Fruit fly (Drosophila melanogaster) whole organism, embryonic: ENCODE results near the gene CG5171.
A peak's percentile ranks its signal among the peaks of the same experiment; 100 is the strongest.

ENCODE experiments used
- Atf6 ChIP-seq: fragments of 200-800 bp; sonication (Bioruptor generic); IDR thresholded peaks from 2 replicates; pipeline ENCODE4 v1.3.6; 2022; ENCODE audit warnings: missing biosample characterization, missing genetic modification characterization
- Bgb ChIP-seq: fragments of 200-800 bp; sonication (Bioruptor generic); IDR thresholded peaks from 2 replicates; pipeline ENCODE4 v1.3.6; 2022; ENCODE audit warnings: missing biosample characterization, missing genetic modification characterization; ENCODE audit not compliant: partially characterized antibody
- CG10209 ChIP-seq: fragments of 200-800 bp; sonication (Bioruptor generic); optimal IDR thresholded peaks from 3 replicates; lab custom pipeline; 2017; ENCODE audit warnings: missing biosample characterization, mild to moderate bottlenecking, missing genetic modification characterization, missing genetic modification reagents
- CG10462 ChIP-seq: fragments of 200-800 bp; sonication (Bioruptor generic); optimal IDR thresholded peaks from 2 replicates; lab custom pipeline; 2016; ENCODE audit warnings: missing biosample characterization, missing genetic modification characterization
- CG17612 ChIP-seq: fragments of 200-800 bp; sonication (Bioruptor generic); IDR thresholded peaks from 2 replicates; pipeline ENCODE4 v1.3.6; 2022; ENCODE audit warnings: missing biosample characterization, missing genetic modification characterization
- CG18262 ChIP-seq: fragments of 200-800 bp; optimal IDR thresholded peaks from 3 replicates; lab custom pipeline; 2019; ENCODE audit warnings: missing biosample characterization, mild to moderate bottlenecking, missing genetic modification characterization, moderate library complexity
- CG18599 ChIP-seq: fragments of 200-800 bp; sonication (Bioruptor generic); optimal IDR thresholded peaks from 3 replicates; lab custom pipeline; 2017; ENCODE audit warnings: missing biosample characterization, missing genetic modification characterization, mild to moderate bottlenecking, moderate library complexity, missing genetic modification reagents
- CG2678 ChIP-seq: fragments of 200-800 bp; sonication (Bioruptor generic); optimal IDR thresholded peaks from 3 replicates; lab custom pipeline; 2019; ENCODE audit warnings: missing biosample characterization, mild to moderate bottlenecking, missing genetic modification characterization, moderate library complexity
- CG30431 ChIP-seq: fragments of 200-800 bp; sonication (Bioruptor generic); optimal IDR thresholded peaks from 2 replicates; lab custom pipeline; 2017; ENCODE audit warnings: missing biosample characterization, missing genetic modification characterization
- CG34224 ChIP-seq: fragments of 200-800 bp; sonication (Bioruptor generic); IDR thresholded peaks from 3 replicates; pipeline ENCODE4 v1.3.6; 2022; ENCODE audit warnings: missing biosample characterization, missing genetic modification characterization; ENCODE audit not compliant: partially characterized antibody
- CG4328 ChIP-seq: fragments of 200-800 bp; sonication (Bioruptor generic); optimal IDR thresholded peaks from 3 replicates; lab custom pipeline; 2017; ENCODE audit warnings: missing biosample characterization, missing genetic modification reagents, missing genetic modification characterization
- CG43689 ChIP-seq: fragments of 200-800 bp; sonication (Bioruptor generic); IDR thresholded peaks from 2 replicates; pipeline ENCODE4 v1.3.6; 2022; ENCODE audit warnings: missing biosample characterization, missing genetic modification characterization
- CG7963 ChIP-seq: fragments of 200-800 bp; sonication (Bioruptor generic); IDR thresholded peaks from 3 replicates; pipeline ENCODE4 v1.3.6; 2022; ENCODE audit warnings: missing biosample characterization, missing genetic modification characterization; ENCODE audit not compliant: partially characterized antibody
- CG8290 ChIP-seq, 3 experiments: fragments of 200-800 bp; sonication (Bioruptor generic); optimal IDR thresholded peaks; 2 replicates each; lab custom pipeline; 2016 to 2019; ENCODE audit warnings: missing biosample characterization in 3 of 3, missing genetic modification characterization in 3 of 3, mild to moderate bottlenecking in 2 of 3, moderate library complexity in 1 of 3
- Dip2 ChIP-seq: fragments of 200-800 bp; sonication (Bioruptor generic); IDR thresholded peaks from 2 replicates; pipeline ENCODE4 v1.3.6; 2022; ENCODE audit warnings: missing biosample characterization, missing genetic modification characterization
- Fer2 ChIP-seq: fragments of 200-800 bp; sonication (Bioruptor generic); optimal IDR thresholded peaks from 2 replicates; lab custom pipeline; 2018; ENCODE audit warnings: missing biosample characterization, mild to moderate bottlenecking, missing genetic modification characterization, moderate library complexity
- Hand ChIP-seq: fragments of 200-800 bp; sonication (Bioruptor generic); optimal IDR thresholded peaks from 2 replicates; lab custom pipeline; 2017; ENCODE audit warnings: mild to moderate bottlenecking, missing biosample characterization, missing genetic modification reagents, missing genetic modification characterization
- Hmr ChIP-seq: fragments of 200-800 bp; sonication (Bioruptor generic); optimal IDR thresholded peaks from 3 replicates; lab custom pipeline; 2017; ENCODE audit warnings: mild to moderate bottlenecking, missing biosample characterization, missing genetic modification reagents, missing genetic modification characterization
- Kr ChIP-seq: fragments of 200-800 bp; sonication (Bioruptor generic); optimal IDR thresholded peaks from 2 replicates; lab custom pipeline; 2017; ENCODE audit warnings: missing biosample characterization, mild to moderate bottlenecking, missing genetic modification characterization
- Mes4 ChIP-seq: fragments of 200-800 bp; sonication (Bioruptor generic); optimal IDR thresholded peaks from 2 replicates; lab custom pipeline; 2016; ENCODE audit warnings: missing biosample characterization, missing genetic modification characterization
- Stat92E ChIP-seq, 3 experiments: fragments of >200 bp in 2 of 3; fragments of 200-800 bp in 1 of 3; sonication (Bioruptor generic) in 1 of 3; optimal IDR thresholded peaks; 2 replicates each; lab custom pipeline; 2017 to 2019; ENCODE audit warnings: missing biosample characterization in 3 of 3, missing genetic modification characterization in 3 of 3, mild to moderate bottlenecking in 1 of 3, moderate library complexity in 1 of 3
- Usf ChIP-seq: fragments of 200-800 bp; sonication (Bioruptor generic); optimal IDR thresholded peaks from 2 replicates; lab custom pipeline; 2017; ENCODE audit warnings: missing genotype, missing biosample characterization, missing genetic modification characterization
- Vsx1 ChIP-seq: fragments of 200-800 bp; sonication (Bioruptor generic); optimal IDR thresholded peaks from 2 replicates; lab custom pipeline; 2017; ENCODE audit warnings: missing biosample characterization, mild to moderate bottlenecking, missing genetic modification characterization, missing genetic modification reagents
- bbx ChIP-seq: fragments of 200-800 bp; sonication (Bioruptor generic); IDR thresholded peaks from 2 replicates; pipeline ENCODE4 v1.3.6; 2022; ENCODE audit warnings: missing biosample characterization, missing genetic modification characterization; ENCODE audit not compliant: partially characterized antibody
- cad ChIP-seq: fragments of >200 bp; optimal IDR thresholded peaks from 2 replicates; lab custom pipeline; 2017; ENCODE audit warnings: missing biosample characterization, missing genetic modification characterization
- chinmo ChIP-seq: fragments of 200-800 bp; sonication (Bioruptor generic); IDR thresholded peaks from 4 replicates; pipeline ENCODE4 v1.3.6; 2022; ENCODE audit warnings: missing biosample characterization, missing genetic modification characterization; ENCODE audit not compliant: partially characterized antibody
- dimm ChIP-seq: fragments of 200-800 bp; sonication (Bioruptor generic); IDR thresholded peaks from 2 replicates; pipeline ENCODE4 v1.3.6; 2022; ENCODE audit warnings: missing biosample characterization, missing genetic modification characterization
- ftz-f1 ChIP-seq: fragments of 200-800 bp; sonication (Bioruptor generic); optimal IDR thresholded peaks from 2 replicates; lab custom pipeline; 2016; ENCODE audit warnings: missing biosample characterization, missing genetic modification characterization
- gce ChIP-seq: fragments of 200-800 bp; sonication (Bioruptor generic); IDR thresholded peaks from 3 replicates; pipeline ENCODE4 v1.3.6; 2022; ENCODE audit warnings: missing biosample characterization, missing genetic modification characterization
- gcm2 ChIP-seq: fragments of 200-800 bp; sonication (Bioruptor generic); optimal IDR thresholded peaks from 2 replicates; lab custom pipeline; 2016; ENCODE audit warnings: missing biosample characterization, missing genetic modification characterization
- grn ChIP-seq: fragments of 200-800 bp; sonication (Bioruptor generic); optimal IDR thresholded peaks from 3 replicates; lab custom pipeline; 2017; ENCODE audit warnings: missing biosample characterization, missing genetic modification characterization
- gsb-n ChIP-seq: fragments of 200-800 bp; sonication (Bioruptor generic); optimal IDR thresholded peaks from 3 replicates; lab custom pipeline; 2018; ENCODE audit warnings: missing biosample characterization, mild to moderate bottlenecking, missing genetic modification characterization
- hkb ChIP-seq, 2 experiments: fragments of 200-800 bp in 1 of 2; fragments of >200 bp in 1 of 2; sonication (Bioruptor generic) in 1 of 2; IDR thresholded peaks in 1 of 2; optimal IDR thresholded peaks in 1 of 2; 2 replicates each; pipeline versions ENCODE4 v1.3.6 to Lab custom; 2017 to 2022; ENCODE audit warnings: missing biosample characterization in 1 of 2, missing genetic modification characterization in 1 of 2
- nmo ChIP-seq: fragments of 200-800 bp; sonication (Bioruptor generic); optimal IDR thresholded peaks from 2 replicates; lab custom pipeline; 2018; ENCODE audit warnings: missing biosample characterization, mild to moderate bottlenecking, missing genetic modification characterization, moderate library complexity
- onecut ChIP-seq: fragments of 200-800 bp; sonication (Bioruptor generic); IDR thresholded peaks from 2 replicates; pipeline ENCODE4 v1.3.6; 2022; ENCODE audit warnings: missing biosample characterization, missing genetic modification characterization
- pzg ChIP-seq: fragments of 200-800 bp; sonication (Bioruptor generic); optimal IDR thresholded peaks from 3 replicates; lab custom pipeline; 2018; ENCODE audit warnings: missing biosample characterization, mild to moderate bottlenecking, missing genetic modification characterization, moderate library complexity
- rib ChIP-seq: fragments of 200-800 bp; sonication (Bioruptor generic); IDR thresholded peaks from 2 replicates; pipeline ENCODE4 v1.3.6; 2022; ENCODE audit warnings: missing biosample characterization, missing genetic modification characterization
- run ChIP-seq: fragments of 200-800 bp; sonication (Bioruptor generic); optimal IDR thresholded peaks from 3 replicates; lab custom pipeline; 2018; ENCODE audit warnings: missing biosample characterization, mild to moderate bottlenecking, missing genetic modification characterization
- schlank ChIP-seq: fragments of 200-800 bp; sonication (Bioruptor generic); optimal IDR thresholded peaks from 2 replicates; lab custom pipeline; 2018; ENCODE audit warnings: missing biosample characterization, mild to moderate bottlenecking, missing genetic modification characterization
- sd ChIP-seq: fragments of 200-800 bp; sonication (Bioruptor generic); optimal IDR thresholded peaks from 3 replicates; lab custom pipeline; 2018; ENCODE audit warnings: missing biosample characterization, mild to moderate bottlenecking, missing genetic modification characterization, moderate library complexity
- sim ChIP-seq: fragments of 200-800 bp; sonication (Bioruptor generic); IDR thresholded peaks from 2 replicates; pipeline ENCODE4 v1.3.6; 2022; ENCODE audit warnings: missing biosample characterization, missing genetic modification characterization
- ssp ChIP-seq: fragments of 200-800 bp; sonication (Bioruptor generic); IDR thresholded peaks from 2 replicates; pipeline ENCODE4 v1.3.6; 2022; ENCODE audit warnings: missing biosample characterization, missing genetic modification characterization
- stc ChIP-seq: fragments of 200-800 bp; sonication (Bioruptor generic); IDR thresholded peaks from 2 replicates; pipeline ENCODE4 v1.3.6; 2022; ENCODE audit warnings: missing biosample characterization, missing genetic modification characterization
- trh ChIP-seq: fragments of 200-800 bp; sonication (Bioruptor generic); optimal IDR thresholded peaks from 2 replicates; lab custom pipeline; 2016; ENCODE audit warnings: missing biosample characterization, missing genetic modification characterization
- twi ChIP-seq: fragments of 200-800 bp; optimal IDR thresholded peaks from 2 replicates; lab custom pipeline; 2019; ENCODE audit warnings: missing biosample characterization, mild to moderate bottlenecking, missing genetic modification characterization, moderate library complexity
- unpg ChIP-seq: fragments of 200-800 bp; sonication (Bioruptor generic); optimal IDR thresholded peaks from 3 replicates; lab custom pipeline; 2018; ENCODE audit warnings: missing biosample characterization, mild to moderate bottlenecking, missing genetic modification characterization, moderate library complexity
- zfh1 ChIP-seq: fragments of 200-800 bp; sonication (Bioruptor generic); IDR thresholded peaks from 3 replicates; pipeline ENCODE4 v1.3.6; 2022; ENCODE audit warnings: missing biosample characterization, missing genetic modification characterization

Gene CG5171

dm6 chr2L:7436492-7437324 is 35.6 kb downstream of the CG5171 start (continued):
- TF ChIP-seq onecut: peak; percentile 55
- TF ChIP-seq CG4328 (GFP tag; lab: Kevin White, UChicago): peak; percentile 72
- peak; percentile 71 for TF ChIP-seq gcm2
- no peak for TF ChIP-seq hkb (optimal IDR thresholded peaks at IDR 0.05; lab: Kevin White, UChicago)
- peak; percentile 78 for TF ChIP-seq hkb (GFP tag; IDR thresholded peaks at IDR 0.05; lab: Robert Waterston, UW)
- TF ChIP-seq sd (tag; lab: Kevin White, UChicago): peak; percentile 56
- TF ChIP-seq Hmr (GFP tag; lab: Kevin White, UChicago): peak; percentile 89
- peak; percentile 57 for TF ChIP-seq trh (GFP tag; lab: Kevin White, UChicago)
- peak; percentile 52 for TF ChIP-seq Mes4
- peak; percentile 79 for TF ChIP-seq CG18599
- peak; percentile 4 for TF ChIP-seq gsb-n (tag; lab: Kevin White, UChicago)
- peak; percentile 80 for TF ChIP-seq CG43689 (GFP tag; lab: Robert Waterston, UW)
- TF ChIP-seq twi (tag; lab: Kevin White, UChicago): no peak
- no peak for TF ChIP-seq nmo (GFP tag; lab: Kevin White, UChicago)
- TF ChIP-seq cad: no peak

- peak; percentile 44; the same call in 1 of the 2 replicates for TF ChIP-seq rib (GFP tag; lab: Robert Waterston, UW)
- TF ChIP-seq Hand: no peak
- TF ChIP-seq pzg: no peak
- no peak for TF ChIP-seq CG18262
- no peak for TF ChIP-seq ssp (GFP tag; lab: Robert Waterston, UW)
- no peak for TF ChIP-seq dimm (GFP tag; lab: Robert Waterston, UW)
- no peak for TF ChIP-seq sim
- TF ChIP-seq schlank (tag; lab: Kevin White, UChicago): no peak
- no peak for TF ChIP-seq Dip2 (GFP tag; lab: Robert Waterston, UW)
- TF ChIP-seq CG10462 (GFP tag; lab: Kevin White, UChicago): no peak
- TF ChIP-seq CG34224 (GFP tag; lab: Robert Waterston, UW): peak; percentile 25; the same call in 1 of the 3 replicates
- no peak for TF ChIP-seq CG8290 (GFP tag; optimal IDR thresholded peaks at IDR 0.05; lab: Kevin White, UChicago)
- peak in 1 of 2 experiments; percentile 3 for TF ChIP-seq CG8290 (tag; optimal IDR thresholded peaks at IDR 0.05; lab: Kevin White, UChicago)
- no peak for TF ChIP-seq Stat92E (GFP tag; optimal IDR thresholded peaks at IDR 0.05; lab: Kevin White, UChicago)
- no peak for TF ChIP-seq ftz-f1 (GFP tag; lab: Kevin White, UChicago)
- TF ChIP-seq Kr (GFP tag; lab: Kevin White, UChicago): no peak
- TF ChIP-seq CG2678 (tag; lab: Kevin White, UChicago): no peak
- TF ChIP-seq bbx (GFP tag; lab: Robert Waterston, UW): peak; percentile 34; the same call in 1 of the 2 replicates
- no peak for TF ChIP-seq Usf
- TF ChIP-seq Bgb: peak; percentile 23; the same call in 1 of the 2 replicates
- TF ChIP-seq Vsx1: peak; percentile 11
- TF ChIP-seq CG10209 (GFP tag; lab: Kevin White, UChicago): no peak
- no peak for TF ChIP-seq CG7963 (GFP tag; lab: Robert Waterston, UW)
- 0 out of 2 replicates have a peak, but pooled peaks have one; percentile 35 for TF ChIP-seq stc (GFP tag; lab: Robert Waterston, UW)
- TF ChIP-seq chinmo (GFP tag; lab: Robert Waterston, UW): peak; percentile 71; the same call in 1 of the 4 replicates
- TF ChIP-seq Fer2: no peak
- TF ChIP-seq CG17612 (GFP tag; lab: Robert Waterston, UW): no peak
- no peak for TF ChIP-seq CG30431
- no peak for TF ChIP-seq run (tag; lab: Kevin White, UChicago)
- TF ChIP-seq Atf6 (GFP tag; lab: Robert Waterston, UW): 0 out of 2 replicates have a peak, but pooled peaks have one; percentile 13
- TF ChIP-seq zfh1 (GFP tag; lab: Robert Waterston, UW): no peak
- TF ChIP-seq gce (GFP tag; lab: Robert Waterston, UW): no peak
- no peak for TF ChIP-seq grn (GFP tag; lab: Kevin White, UChicago)
- no peak for TF ChIP-seq unpg (GFP tag; lab: Kevin White, UChicago)
Measured at dm6 chr2L:7437325-7437707, 36.2 kb downstream of the CG5171 start, which contains the start of gene CG5973. Gene CG5973, plus strand, starts transcription at chr2L:7437492.
